Worm (Caenorhabditis elegans) whole organism, L4/young adult: ENCODE measurements around the gene pxf-1.

Experiments used
- W03F9.2 ChIP-seq: fragments of 150-350 bp; optimal IDR thresholded peaks from 2 replicates; lab custom pipeline; 2014; ENCODE audit warnings: missing biosample characterization, missing genetic modification characterization
- dao-5 ChIP-seq: sonication (generic microtip); optimal IDR thresholded peaks from 2 replicates; lab custom pipeline; 2016; ENCODE audit warnings: missing genotype, missing genetic modification characterization, moderate library complexity, missing compliant biosample characterization
- him-1 ChIP-seq: sonication (generic microtip); optimal IDR thresholded peaks from 2 replicates; lab custom pipeline; 2016; ENCODE audit warnings: missing genotype, missing genetic modification reagents, missing genetic modification characterization, missing compliant biosample characterization

DNA sequence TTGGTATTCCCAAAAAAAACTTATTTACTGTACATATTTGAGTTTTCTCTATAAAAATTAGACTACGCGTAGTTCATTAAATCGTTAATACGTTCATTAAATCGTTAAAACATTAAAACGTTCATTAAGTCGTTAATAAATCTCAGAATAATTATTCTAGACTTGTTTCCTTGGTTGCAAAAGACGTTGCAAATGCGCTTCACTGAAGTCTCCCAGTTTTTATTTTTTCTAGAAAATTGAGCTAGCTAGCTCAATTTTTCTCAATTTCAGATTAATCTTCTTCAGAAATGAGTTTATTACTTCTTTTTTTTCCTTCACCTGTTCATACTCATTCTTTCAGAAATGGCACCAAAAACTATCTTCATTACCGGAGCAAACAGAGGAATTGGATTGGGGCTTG, 29.2 kb downstream of the pxf-1 start:
- TF ChIP-seq him-1 (tag; lab: Kevin White, UChicago) (no peak), dao-5 (tag; lab: Kevin White, UChicago) (no peak), W03F9.2 (tag; lab: Kevin White, UChicago) (no peak)
